Worm (Caenorhabditis elegans) whole organism, L4 larva: ENCODE measurements around the gene leo-1.

Experiments used
- ama-1 ChIP-seq: fragments of 150-350 bp; optimal IDR thresholded peaks from 2 replicates; lab custom pipeline; 2014; ENCODE audit warnings: inconsistent platforms, mixed read lengths
- ces-1 ChIP-seq: fragments of 150-350 bp; sonication (generic microtip); optimal IDR thresholded peaks from 4 replicates; lab custom pipeline; 2014; ENCODE audit warnings: missing biosample characterization, missing genetic modification reagents, missing genetic modification characterization
- mdl-1 ChIP-seq, 2 experiments: fragments of 150-350 bp in 1 of 2; sonication (generic microtip) in 1 of 2; optimal IDR thresholded peaks; 2 replicates each; lab custom pipeline; 2014 to 2017; ENCODE audit warnings: missing biosample characterization in 2 of 2, missing genetic modification characterization in 2 of 2
- nhr-77 ChIP-seq: fragments of 150-350 bp; optimal IDR thresholded peaks from 2 replicates; lab custom pipeline; 2014; ENCODE audit warnings: missing biosample characterization, missing genetic modification characterization

DNA sequence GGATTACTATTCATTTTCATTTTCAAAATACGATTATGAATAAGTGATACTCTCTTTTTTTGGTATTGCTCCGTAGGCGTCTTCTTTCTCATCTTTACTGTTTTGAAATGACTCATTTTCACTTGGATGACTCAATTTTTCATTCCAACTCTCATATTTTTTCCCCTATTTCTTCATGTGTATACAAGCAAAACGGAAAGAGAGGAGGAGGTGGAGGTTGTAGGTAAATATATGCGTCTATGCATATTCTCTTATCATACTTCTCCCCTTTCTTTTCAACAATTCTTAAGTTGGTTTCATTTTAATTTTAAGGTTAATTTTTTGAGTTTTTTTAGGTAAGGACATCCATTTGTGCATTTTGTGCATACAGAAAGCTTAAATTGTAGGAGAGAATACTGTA is 43.1 kb downstream of the leo-1 start:
- TF ChIP-seq ces-1, result no peak
- no peak for TF ChIP-seq nhr-77 (tag; lab: Kevin White, UChicago)
- TF ChIP-seq mdl-1 (tag; optimal IDR thresholded peaks at IDR 0.05; lab: Kevin White, UChicago), result no peak
- TF ChIP-seq ama-1 (lab: Kevin White, UChicago), result no peak
